Fruit fly (Drosophila melanogaster) whole organism, embryonic: Measurements from ENCODE around the gene CG42656.

Experiments
- Adf1 ChIP-seq: fragments of 200-800 bp; sonication (Bioruptor generic); IDR thresholded peaks from 2 replicates; pipeline ENCODE4 v1.3.6; 2022; ENCODE audit warnings: missing biosample characterization, missing genetic modification characterization
- C15 ChIP-seq: fragments of 200-800 bp; sonication (Bioruptor generic); IDR thresholded peaks from 3 replicates; pipeline ENCODE4 v1.3.6; 2022; ENCODE audit warnings: missing biosample characterization, missing genetic modification characterization
- CG10267 ChIP-seq: fragments of 200-800 bp; sonication (Bioruptor generic); optimal IDR thresholded peaks from 2 replicates; lab custom pipeline; 2018; ENCODE audit warnings: missing biosample characterization, mild to moderate bottlenecking, missing genetic modification characterization, moderate library complexity
- CG10654 ChIP-seq: fragments of 200-800 bp; sonication (Bioruptor generic); optimal IDR thresholded peaks from 2 replicates; lab custom pipeline; 2016; ENCODE audit warnings: missing biosample characterization, missing genetic modification characterization
- CG11456 ChIP-seq: fragments of 200-800 bp; sonication (Bioruptor generic); IDR thresholded peaks from 3 replicates; pipeline ENCODE4 v1.3.6; 2022; ENCODE audit warnings: missing biosample characterization, missing genetic modification characterization
- CG1233 ChIP-seq: fragments of 200-800 bp; sonication (Bioruptor generic); optimal IDR thresholded peaks from 4 replicates; lab custom pipeline; 2018; ENCODE audit warnings: missing biosample characterization, mild to moderate bottlenecking, missing genetic modification characterization
- CG13123 ChIP-seq: fragments of 200-800 bp; sonication (Bioruptor generic); optimal IDR thresholded peaks from 2 replicates; lab custom pipeline; 2016; ENCODE audit warnings: missing biosample characterization, missing genetic modification characterization
- CG14014 ChIP-seq: fragments of 200-800 bp; sonication (Bioruptor generic); IDR thresholded peaks from 2 replicates; pipeline ENCODE4 v1.3.6; 2022; ENCODE audit warnings: missing biosample characterization, missing genetic modification characterization
- CG14441 ChIP-seq: fragments of 200-800 bp; sonication (Bioruptor generic); IDR thresholded peaks from 2 replicates; pipeline ENCODE4 v1.3.6; 2022; ENCODE audit warnings: missing biosample characterization, missing genetic modification characterization
- CG16813 ChIP-seq: fragments of 200-800 bp; sonication (Bioruptor generic); IDR thresholded peaks from 3 replicates; pipeline ENCODE4 v1.3.6; 2022; ENCODE audit warnings: missing biosample characterization, missing genetic modification characterization; ENCODE audit not compliant: partially characterized antibody
- CG1792 ChIP-seq: fragments of 200-800 bp; sonication (Bioruptor generic); optimal IDR thresholded peaks from 2 replicates; lab custom pipeline; 2016; ENCODE audit warnings: missing biosample characterization, missing genetic modification characterization
- CG3163 ChIP-seq: fragments of 200-800 bp; sonication (Bioruptor generic); optimal IDR thresholded peaks from 3 replicates; lab custom pipeline; 2016; ENCODE audit warnings: missing biosample characterization, missing genetic modification characterization
- CG32772 ChIP-seq: fragments of 200-800 bp; sonication (Bioruptor generic); IDR thresholded peaks from 2 replicates; pipeline ENCODE4 v1.3.6; 2022; ENCODE audit warnings: missing biosample characterization, missing genetic modification characterization
- CG4328 ChIP-seq: fragments of 200-800 bp; sonication (Bioruptor generic); optimal IDR thresholded peaks from 3 replicates; lab custom pipeline; 2017; ENCODE audit warnings: missing biosample characterization, missing genetic modification reagents, missing genetic modification characterization
- CG6765 ChIP-seq: fragments of 200-800 bp; sonication (Bioruptor generic); optimal IDR thresholded peaks from 3 replicates; lab custom pipeline; 2017; ENCODE audit warnings: missing biosample characterization, mild to moderate bottlenecking, missing genetic modification characterization
- CG6791 ChIP-seq: fragments of 200-800 bp; sonication (Bioruptor generic); IDR thresholded peaks from 3 replicates; pipeline ENCODE4 v1.3.6; 2022; ENCODE audit warnings: missing biosample characterization, missing genetic modification characterization; ENCODE audit not compliant: partially characterized antibody
- CG8388 ChIP-seq: fragments of 200-800 bp; sonication (Bioruptor generic); optimal IDR thresholded peaks from 2 replicates; lab custom pipeline; 2019; ENCODE audit warnings: missing biosample characterization, mild to moderate bottlenecking, missing genetic modification characterization, moderate library complexity
- CG8924 ChIP-seq: fragments of 200-800 bp; optimal IDR thresholded peaks from 3 replicates; lab custom pipeline; 2019; ENCODE audit warnings: missing biosample characterization, mild to moderate bottlenecking, missing genetic modification characterization, moderate library complexity
- CG9932 ChIP-seq: fragments of 200-800 bp; sonication (Bioruptor generic); IDR thresholded peaks from 2 replicates; pipeline ENCODE4 v1.3.6; 2022; ENCODE audit warnings: missing biosample characterization, missing genetic modification characterization
- Camta ChIP-seq: fragments of 200-800 bp; sonication (Bioruptor generic); optimal IDR thresholded peaks from 2 replicates; lab custom pipeline; 2016; ENCODE audit warnings: missing biosample characterization, missing genetic modification characterization
- Dip3 ChIP-seq: fragments of 200-800 bp; sonication (Bioruptor generic); optimal IDR thresholded peaks from 3 replicates; lab custom pipeline; 2016; ENCODE audit warnings: missing biosample characterization, missing genetic modification characterization
- Dref ChIP-seq: fragments of 200-800 bp; sonication (Bioruptor generic); IDR thresholded peaks from 2 replicates; pipeline ENCODE4 v1.3.6; 2022; ENCODE audit warnings: missing biosample characterization, missing genetic modification characterization
- Gug ChIP-seq: fragments of 200-800 bp; sonication (Bioruptor generic); IDR thresholded peaks from 4 replicates; pipeline ENCODE4 v1.3.6; 2022; ENCODE audit warnings: missing biosample characterization, missing genetic modification characterization
- HHEX ChIP-seq: fragments of 200-800 bp; sonication (Bioruptor generic); optimal IDR thresholded peaks from 3 replicates; lab custom pipeline; 2017; ENCODE audit warnings: missing biosample characterization, mild to moderate bottlenecking, missing genetic modification characterization, missing genetic modification reagents
- HLH4C ChIP-seq: fragments of 200-800 bp; sonication (Bioruptor generic); IDR thresholded peaks from 3 replicates; pipeline ENCODE4 v1.3.6; 2022; ENCODE audit warnings: missing biosample characterization, missing genetic modification characterization; ENCODE audit not compliant: partially characterized antibody
- Lim3 ChIP-seq: fragments of 200-800 bp; sonication (Bioruptor generic); IDR thresholded peaks from 2 replicates; pipeline ENCODE4 v1.3.6; 2022; ENCODE audit warnings: missing biosample characterization, missing genetic modification characterization
- Mrtf ChIP-seq: fragments of 200-800 bp; sonication (Bioruptor generic); IDR thresholded peaks from 3 replicates; pipeline ENCODE4 v1.3.6; 2022; ENCODE audit warnings: missing biosample characterization, missing genetic modification characterization
- Nf-YC ChIP-seq: fragments of 200-800 bp; optimal IDR thresholded peaks from 3 replicates; lab custom pipeline; 2019; ENCODE audit warnings: missing biosample characterization, mild to moderate bottlenecking, missing genetic modification characterization, moderate library complexity
- Poxn ChIP-seq: fragments of 200-800 bp; sonication (Bioruptor generic); IDR thresholded peaks from 2 replicates; pipeline ENCODE4 v1.3.6; 2022; ENCODE audit warnings: missing biosample characterization, missing genetic modification characterization
- Six4 ChIP-seq: fragments of 200-800 bp; sonication (Bioruptor generic); optimal IDR thresholded peaks from 2 replicates; lab custom pipeline; 2016; ENCODE audit warnings: missing biosample characterization, missing genetic modification characterization
- amos ChIP-seq: fragments of 200-800 bp; sonication (Bioruptor generic); IDR thresholded peaks from 2 replicates; pipeline ENCODE4 v1.3.6; 2022; ENCODE audit warnings: missing biosample characterization, missing genetic modification characterization; ENCODE audit not compliant: partially characterized antibody
- ara ChIP-seq: fragments of 200-800 bp; sonication (Bioruptor generic); IDR thresholded peaks from 2 replicates; pipeline ENCODE4 v1.3.6; 2022; ENCODE audit warnings: missing biosample characterization, missing genetic modification characterization
- caup ChIP-seq: fragments of 200-800 bp; sonication (Bioruptor generic); optimal IDR thresholded peaks from 3 replicates; lab custom pipeline; 2017; ENCODE audit warnings: missing biosample characterization, mild to moderate bottlenecking, missing genetic modification characterization, moderate library complexity; ENCODE audit not compliant: severe bottlenecking
- ci ChIP-seq: fragments of 200-800 bp; sonication (Bioruptor generic); IDR thresholded peaks from 3 replicates; pipeline ENCODE4 v1.3.6; 2022; ENCODE audit warnings: missing biosample characterization, missing genetic modification characterization
- dysf ChIP-seq: fragments of 200-800 bp; sonication (Bioruptor generic); IDR thresholded peaks from 3 replicates; pipeline ENCODE4 v1.3.6; 2022; ENCODE audit warnings: missing biosample characterization, missing genetic modification characterization
- h ChIP-seq: fragments of >200 bp; optimal IDR thresholded peaks from 2 replicates; lab custom pipeline; 2017
- hb ChIP-seq: fragments of 200-800 bp; sonication (Bioruptor generic); IDR thresholded peaks from 3 replicates; pipeline ENCODE4 v1.3.6; 2022; ENCODE audit warnings: missing biosample characterization, missing genetic modification characterization; ENCODE audit not compliant: partially characterized antibody
- her ChIP-seq: fragments of 200-800 bp; sonication (Bioruptor generic); optimal IDR thresholded peaks from 2 replicates; lab custom pipeline; 2016; ENCODE audit warnings: missing biosample characterization, missing genetic modification characterization
- hkb ChIP-seq, 2 experiments: fragments of 200-800 bp in 1 of 2; fragments of >200 bp in 1 of 2; sonication (Bioruptor generic) in 1 of 2; IDR thresholded peaks in 1 of 2; optimal IDR thresholded peaks in 1 of 2; 2 replicates each; pipeline versions ENCODE4 v1.3.6 to Lab custom; 2017 to 2022; ENCODE audit warnings: missing biosample characterization in 1 of 2, missing genetic modification characterization in 1 of 2
- mirr ChIP-seq: fragments of 200-800 bp; sonication (Bioruptor generic); optimal IDR thresholded peaks from 3 replicates; lab custom pipeline; 2018; ENCODE audit warnings: missing biosample characterization, mild to moderate bottlenecking, missing genetic modification characterization
- odd ChIP-seq: fragments of 200-800 bp; sonication (Bioruptor generic); optimal IDR thresholded peaks from 2 replicates; lab custom pipeline; 2017; ENCODE audit warnings: missing biosample characterization, mild to moderate bottlenecking, missing genetic modification characterization
- onecut ChIP-seq: fragments of 200-800 bp; sonication (Bioruptor generic); IDR thresholded peaks from 2 replicates; pipeline ENCODE4 v1.3.6; 2022; ENCODE audit warnings: missing biosample characterization, missing genetic modification characterization
- ranshi ChIP-seq: fragments of 200-800 bp; sonication (Bioruptor generic); IDR thresholded peaks from 2 replicates; pipeline ENCODE4 v1.3.6; 2022; ENCODE audit warnings: missing biosample characterization, missing genetic modification characterization
- repo ChIP-seq: fragments of 200-800 bp; sonication (Bioruptor generic); optimal IDR thresholded peaks from 2 replicates; lab custom pipeline; 2016; ENCODE audit warnings: missing biosample characterization, missing genetic modification characterization
- run ChIP-seq: fragments of 200-800 bp; sonication (Bioruptor generic); optimal IDR thresholded peaks from 3 replicates; lab custom pipeline; 2018; ENCODE audit warnings: missing biosample characterization, mild to moderate bottlenecking, missing genetic modification characterization
- scrt ChIP-seq: fragments of 200-800 bp; sonication (Bioruptor generic); optimal IDR thresholded peaks from 2 replicates; lab custom pipeline; 2018; ENCODE audit warnings: missing biosample characterization, mild to moderate bottlenecking, missing genetic modification characterization, moderate library complexity
- sens-2 ChIP-seq: fragments of 200-800 bp; sonication (Bioruptor generic); IDR thresholded peaks from 2 replicates; pipeline ENCODE4 v1.3.6; 2022; ENCODE audit warnings: missing biosample characterization, missing genetic modification characterization
- sr ChIP-seq: fragments of 200-800 bp; sonication (Bioruptor generic); IDR thresholded peaks from 3 replicates; pipeline ENCODE4 v1.3.6; 2022; ENCODE audit warnings: missing biosample characterization, missing genetic modification characterization
- vfl ChIP-seq: fragments of 200-800 bp; sonication (Bioruptor generic); optimal IDR thresholded peaks from 2 replicates; lab custom pipeline; 2016; ENCODE audit warnings: missing biosample characterization, missing genetic modification characterization
- wor ChIP-seq: fragments of 200-800 bp; sonication (Bioruptor generic); IDR thresholded peaks from 2 replicates; pipeline ENCODE4 v1.3.6; 2022; ENCODE audit warnings: missing biosample characterization, missing genetic modification characterization
- zen ChIP-seq: fragments of 200-800 bp; sonication (Bioruptor generic); optimal IDR thresholded peaks from 3 replicates; lab custom pipeline; 2018; ENCODE audit warnings: missing biosample characterization, mild to moderate bottlenecking, missing genetic modification characterization, moderate library complexity

CG42656 gene

dm6 chr3R:7473767-7474254, 19.3 kb downstream of the CG42656 start, which contains the start of gene CG1142 (continued):
- TF ChIP-seq CG13123 (GFP tag; lab: Kevin White, UChicago) (peak; percentile 96), Dref (GFP tag; lab: Robert Waterston, UW) (peak; percentile 45), CG10267 (peak; percentile 97), Camta (GFP tag; lab: Kevin White, UChicago) (peak; percentile 93), ara (GFP tag; lab: Robert Waterston, UW) (peak; percentile 99), CG10654 (peak; percentile 98), CG14014 (peak; percentile 99), sens-2 (GFP tag; lab: Robert Waterston, UW) (peak; percentile 99), run (tag; lab: Kevin White, UChicago) (peak; percentile 98), CG8924 (tag; lab: Kevin White, UChicago) (peak; percentile 99), CG3163 (GFP tag; lab: Kevin White, UChicago) (peak; percentile 84), her (peak; percentile 89), hb (GFP tag; lab: Robert Waterston, UW) (no peak), sr (peak; percentile 94), Adf1 (GFP tag; lab: Robert Waterston, UW) (peak; percentile 84), mirr (peak; percentile 96), CG1233 (GFP tag; lab: Kevin White, UChicago) (peak; percentile 99), amos (GFP tag; lab: Robert Waterston, UW) (peak; percentile 14; the same call in 1 of the 2 replicates), dysf (GFP tag; lab: Robert Waterston, UW) (peak; percentile 98), ranshi (GFP tag; lab: Robert Waterston, UW) (peak; percentile 98), Mrtf (GFP tag; lab: Robert Waterston, UW) (peak; percentile 98), Lim3 (GFP tag; lab: Robert Waterston, UW) (peak; percentile 88), CG9932 (peak; percentile 98), onecut (GFP tag; lab: Robert Waterston, UW) (peak; percentile 95), HLH4C (no peak), vfl (peak; percentile 94), zen (peak; percentile 100), CG6791 (0 out of 3 replicates have a peak, but pooled peaks have one; percentile 46), Poxn (peak; percentile 92), h (lab: Kevin White, UChicago) (no peak), CG4328 (peak; percentile 95), wor (GFP tag; lab: Robert Waterston, UW) (peak; percentile 96), CG16813 (GFP tag; lab: Robert Waterston, UW) (no peak), CG1792 (GFP tag; lab: Kevin White, UChicago) (peak; percentile 94), CG6765 (GFP tag; lab: Kevin White, UChicago) (peak; percentile 96), repo (GFP tag; lab: Kevin White, UChicago) (peak; percentile 91), Six4 (peak; percentile 98), odd (GFP tag; lab: Kevin White, UChicago) (peak; percentile 95), CG14441 (GFP tag; lab: Robert Waterston, UW) (peak; percentile 98), CG32772 (GFP tag; lab: Robert Waterston, UW) (peak; percentile 97), CG8388 (peak; percentile 99), caup (GFP tag; lab: Kevin White, UChicago) (peak; percentile 98), hkb (optimal IDR thresholded peaks at IDR 0.05; lab: Kevin White, UChicago) (no peak), hkb (GFP tag; IDR thresholded peaks at IDR 0.05; lab: Robert Waterston, UW) (peak; percentile 99), CG11456 (GFP tag; lab: Robert Waterston, UW) (peak; percentile 98), C15 (GFP tag; lab: Robert Waterston, UW) (peak; percentile 98), scrt (GFP tag; lab: Kevin White, UChicago) (peak; percentile 95), HHEX (GFP tag; lab: Kevin White, UChicago) (peak; percentile 98), Nf-YC (tag; lab: Kevin White, UChicago) (peak; percentile 90), ci (GFP tag; lab: Robert Waterston, UW) (peak; percentile 99), Dip3 (GFP tag; lab: Kevin White, UChicago) (peak; percentile 96), Gug (GFP tag; lab: Robert Waterston, UW) (peak; percentile 88)
